Worm (Caenorhabditis elegans): ENCODE results near the gene arl-5.

- TF ChIP-seq C38D4.7 (GFP tag; optimal IDR thresholded peaks at IDR 0.05) = no peak
- TF ChIP-seq C08G9.2 (tag; optimal IDR thresholded peaks at IDR 0.05) = no peak
- no peak for TF ChIP-seq nhr-11 (tag; optimal IDR thresholded peaks at IDR 0.05)
Measured at ce11 chrIII:9813146-9813545, 9.9 kb upstream of the arl-5 start, which contains the start of gene ZK632.14.

Measured in whole organism, late embryonic.